Fruit fly (Drosophila melanogaster) whole organism, prepupa: ENCODE data around the gene CG4650.

Source experiments
- CG16779 ChIP-seq: fragments of 200-800 bp; sonication (Bioruptor generic); optimal IDR thresholded peaks from 3 replicates; lab custom pipeline; 2017; ENCODE audit warnings: missing biosample characterization, mild to moderate bottlenecking, missing genetic modification characterization
- CG31627 ChIP-seq: fragments of 200-800 bp; sonication (Bioruptor generic); optimal IDR thresholded peaks from 3 replicates; lab custom pipeline; 2016; ENCODE audit warnings: missing biosample characterization, missing genetic modification characterization
- CG9139 ChIP-seq: fragments of 200-800 bp; sonication (Bioruptor generic); optimal IDR thresholded peaks from 3 replicates; lab custom pipeline; 2017; ENCODE audit warnings: missing biosample characterization, mild to moderate bottlenecking, missing genetic modification characterization
- Eip93F ChIP-seq: fragments of 200-800 bp; sonication (Bioruptor generic); optimal IDR thresholded peaks from 2 replicates; lab custom pipeline; 2016; ENCODE audit warnings: missing biosample characterization, mild to moderate bottlenecking, missing genetic modification characterization
- Met ChIP-seq: fragments of 200-800 bp; sonication (Bioruptor generic); optimal IDR thresholded peaks from 3 replicates; lab custom pipeline; 2016; ENCODE audit warnings: missing biosample characterization, missing genetic modification characterization
- OdsH ChIP-seq: fragments of 200-800 bp; sonication (Bioruptor generic); optimal IDR thresholded peaks from 3 replicates; lab custom pipeline; 2016; ENCODE audit warnings: missing biosample characterization, missing genetic modification characterization
- Sox14 ChIP-seq: fragments of 200-800 bp; sonication (Bioruptor generic); optimal IDR thresholded peaks from 3 replicates; lab custom pipeline; 2016; ENCODE audit warnings: missing biosample characterization, missing genetic modification characterization
- fd85E ChIP-seq: fragments of 200-800 bp; sonication (Bioruptor generic); optimal IDR thresholded peaks from 3 replicates; lab custom pipeline; 2016; ENCODE audit warnings: missing biosample characterization, missing genetic modification characterization

DNA sequence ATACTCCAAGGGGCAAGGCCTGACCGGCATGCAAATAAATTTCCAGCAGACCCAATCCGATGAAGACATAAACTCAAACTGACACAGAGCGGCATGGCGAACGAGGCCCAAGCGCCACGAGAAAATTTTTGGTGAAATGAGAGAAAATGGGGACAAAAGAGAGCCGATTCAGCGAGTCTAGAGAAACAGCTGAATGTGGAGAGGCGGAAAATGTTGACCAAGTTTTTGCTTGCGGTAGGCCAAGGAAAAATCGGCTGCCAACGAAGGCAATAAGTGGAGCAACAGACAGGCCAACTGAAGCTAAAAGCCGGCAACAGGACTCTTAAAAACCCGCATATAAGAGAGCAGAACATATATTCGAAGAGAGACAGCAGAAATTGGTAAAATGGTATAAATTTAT is 22.8 kb upstream of the CG4650 start:
- TF ChIP-seq fd85E (GFP tag; lab: Kevin White, UChicago) (no peak), CG16779 (tag; lab: Kevin White, UChicago) (no peak), CG9139 (GFP tag; lab: Kevin White, UChicago) (no peak), Eip93F (GFP tag; lab: Kevin White, UChicago) (no peak), OdsH (GFP tag; lab: Kevin White, UChicago) (no peak), CG31627 (GFP tag; lab: Kevin White, UChicago) (no peak), Sox14 (no peak), Met (GFP tag; lab: Kevin White, UChicago) (no peak)
